Fruit fly (Drosophila melanogaster) whole organism, embryonic: Measurements from ENCODE around the gene CG32188.
A peak's percentile ranks its signal among the peaks of the same experiment; 100 is the strongest.

ENCODE experiments used
- ATbp ChIP-seq: fragments of 200-800 bp; sonication (Bioruptor generic); optimal IDR thresholded peaks from 2 replicates; lab custom pipeline; 2017; ENCODE audit warnings: missing biosample characterization, mild to moderate bottlenecking, missing genetic modification characterization, missing genetic modification reagents
- CG10267 ChIP-seq: fragments of 200-800 bp; sonication (Bioruptor generic); optimal IDR thresholded peaks from 2 replicates; lab custom pipeline; 2018; ENCODE audit warnings: missing biosample characterization, mild to moderate bottlenecking, missing genetic modification characterization, moderate library complexity
- CG11085 ChIP-seq: fragments of 200-800 bp; sonication (Bioruptor generic); IDR thresholded peaks from 2 replicates; pipeline ENCODE4 v1.3.6; 2022; ENCODE audit warnings: missing biosample characterization, missing genetic modification characterization
- CG11560 ChIP-seq: fragments of 200-800 bp; sonication (Bioruptor generic); IDR thresholded peaks from 3 replicates; pipeline ENCODE4 v1.3.6; 2022; ENCODE audit warnings: missing biosample characterization, missing genetic modification characterization
- CG12299 ChIP-seq: fragments of 200-800 bp; sonication (Bioruptor generic); optimal IDR thresholded peaks from 2 replicates; lab custom pipeline; 2018; ENCODE audit warnings: missing biosample characterization, mild to moderate bottlenecking, missing genetic modification characterization
- CG12744 ChIP-seq: fragments of 200-800 bp; sonication (Bioruptor generic); optimal IDR thresholded peaks from 2 replicates; lab custom pipeline; 2016; ENCODE audit warnings: missing biosample characterization, missing genetic modification characterization
- CG14667 ChIP-seq: fragments of 200-800 bp; sonication (Bioruptor generic); IDR thresholded peaks from 2 replicates; pipeline ENCODE4 v1.3.6; 2022; ENCODE audit warnings: missing biosample characterization, missing genetic modification characterization
- CG15696 ChIP-seq: fragments of 200-800 bp; sonication (Bioruptor generic); optimal IDR thresholded peaks from 2 replicates; lab custom pipeline; 2019; ENCODE audit warnings: missing biosample characterization, mild to moderate bottlenecking, missing genetic modification characterization, moderate library complexity
- CG17328 ChIP-seq: fragments of 200-800 bp; sonication (Bioruptor generic); IDR thresholded peaks from 2 replicates; pipeline ENCODE4 v1.3.6; 2022; ENCODE audit warnings: missing biosample characterization, missing genetic modification characterization
- CG1792 ChIP-seq: fragments of 200-800 bp; sonication (Bioruptor generic); optimal IDR thresholded peaks from 2 replicates; lab custom pipeline; 2016; ENCODE audit warnings: missing biosample characterization, missing genetic modification characterization
- CG4282 ChIP-seq: fragments of 200-800 bp; sonication (Bioruptor generic); optimal IDR thresholded peaks from 2 replicates; lab custom pipeline; 2016; ENCODE audit warnings: missing biosample characterization, missing genetic modification characterization
- CG4328 ChIP-seq: fragments of 200-800 bp; sonication (Bioruptor generic); optimal IDR thresholded peaks from 3 replicates; lab custom pipeline; 2017; ENCODE audit warnings: missing biosample characterization, missing genetic modification reagents, missing genetic modification characterization
- CG4404 ChIP-seq: fragments of 200-800 bp; sonication (Bioruptor generic); IDR thresholded peaks from 2 replicates; pipeline ENCODE4 v1.3.6; 2022; ENCODE audit warnings: missing biosample characterization, missing genetic modification characterization
- CG6683 ChIP-seq: fragments of 200-800 bp; sonication (Bioruptor generic); optimal IDR thresholded peaks from 2 replicates; lab custom pipeline; 2017; ENCODE audit warnings: missing biosample characterization, mild to moderate bottlenecking, missing genetic modification characterization, missing genetic modification reagents
- Camta ChIP-seq: fragments of 200-800 bp; sonication (Bioruptor generic); optimal IDR thresholded peaks from 2 replicates; lab custom pipeline; 2016; ENCODE audit warnings: missing biosample characterization, missing genetic modification characterization
- Dref ChIP-seq: fragments of 200-800 bp; sonication (Bioruptor generic); IDR thresholded peaks from 2 replicates; pipeline ENCODE4 v1.3.6; 2022; ENCODE audit warnings: missing biosample characterization, missing genetic modification characterization
- HLH4C ChIP-seq: fragments of 200-800 bp; sonication (Bioruptor generic); IDR thresholded peaks from 3 replicates; pipeline ENCODE4 v1.3.6; 2022; ENCODE audit warnings: missing biosample characterization, missing genetic modification characterization; ENCODE audit not compliant: partially characterized antibody
- Hr3 ChIP-seq: fragments of 200-800 bp; sonication (Bioruptor generic); optimal IDR thresholded peaks from 3 replicates; lab custom pipeline; 2016; ENCODE audit warnings: missing biosample characterization, missing genetic modification characterization
- Hsf ChIP-seq: fragments of 200-800 bp; sonication (Bioruptor generic); optimal IDR thresholded peaks from 3 replicates; lab custom pipeline; 2016; ENCODE audit warnings: missing biosample characterization, missing genetic modification characterization
- Lpt ChIP-seq: fragments of >200 bp; optimal IDR thresholded peaks from 2 replicates; lab custom pipeline; 2018; ENCODE audit warnings: missing biosample characterization, missing genetic modification characterization
- Med ChIP-seq: fragments of 200-800 bp; sonication (Bioruptor generic); peaks from one replicate; lab custom pipeline; 2016; ENCODE audit warnings: missing biosample characterization, missing genetic modification characterization, mild to moderate bottlenecking, inconsistent platforms, moderate library complexity
- Mes4 ChIP-seq: fragments of 200-800 bp; sonication (Bioruptor generic); optimal IDR thresholded peaks from 2 replicates; lab custom pipeline; 2016; ENCODE audit warnings: missing biosample characterization, missing genetic modification characterization
- Nf-YC ChIP-seq: fragments of 200-800 bp; optimal IDR thresholded peaks from 3 replicates; lab custom pipeline; 2019; ENCODE audit warnings: missing biosample characterization, mild to moderate bottlenecking, missing genetic modification characterization, moderate library complexity
- Optix ChIP-seq: fragments of 200-800 bp; sonication (Bioruptor generic); IDR thresholded peaks from 3 replicates; pipeline ENCODE4 v1.3.6; 2022; ENCODE audit warnings: missing biosample characterization, missing genetic modification characterization
- Ravus ChIP-seq: fragments of 200-800 bp; sonication (Bioruptor generic); IDR thresholded peaks from 2 replicates; pipeline ENCODE4 v1.3.6; 2022; ENCODE audit warnings: missing biosample characterization, missing genetic modification characterization
- Rfx ChIP-seq: fragments of 200-800 bp; sonication (Bioruptor generic); IDR thresholded peaks from 2 replicates; pipeline ENCODE4 v1.3.6; 2022; ENCODE audit warnings: missing biosample characterization, missing genetic modification characterization
- Rx ChIP-seq: fragments of 200-800 bp; sonication (Bioruptor generic); IDR thresholded peaks from 2 replicates; pipeline ENCODE4 v1.3.6; 2022; ENCODE audit warnings: missing biosample characterization, missing genetic modification characterization
- Vsx1 ChIP-seq: fragments of 200-800 bp; sonication (Bioruptor generic); optimal IDR thresholded peaks from 2 replicates; lab custom pipeline; 2017; ENCODE audit warnings: missing biosample characterization, mild to moderate bottlenecking, missing genetic modification characterization, missing genetic modification reagents
- abd-A ChIP-seq: fragments of 200-800 bp; sonication (Bioruptor generic); optimal IDR thresholded peaks from 3 replicates; lab custom pipeline; 2019; ENCODE audit warnings: missing biosample characterization, mild to moderate bottlenecking, missing genetic modification characterization, moderate library complexity
- ash1 ChIP-seq: fragments of 200-800 bp; sonication (Bioruptor generic); optimal IDR thresholded peaks from 2 replicates; lab custom pipeline; 2018; ENCODE audit warnings: missing biosample characterization, mild to moderate bottlenecking, missing genetic modification characterization
- bbx ChIP-seq: fragments of 200-800 bp; sonication (Bioruptor generic); IDR thresholded peaks from 2 replicates; pipeline ENCODE4 v1.3.6; 2022; ENCODE audit warnings: missing biosample characterization, missing genetic modification characterization; ENCODE audit not compliant: partially characterized antibody
- bsh ChIP-seq, 2 experiments: fragments of 200-800 bp; sonication (Bioruptor generic); optimal IDR thresholded peaks; 2 replicates each; lab custom pipeline; 2017 to 2018; ENCODE audit warnings: mild to moderate bottlenecking in 2 of 2, missing biosample characterization in 2 of 2, missing genetic modification characterization in 2 of 2, moderate library complexity in 1 of 2
- crc ChIP-seq: fragments of 200-800 bp; sonication (Bioruptor generic); optimal IDR thresholded peaks from 2 replicates; lab custom pipeline; 2016; ENCODE audit warnings: missing biosample characterization, missing genetic modification characterization
- dysf ChIP-seq: fragments of 200-800 bp; sonication (Bioruptor generic); IDR thresholded peaks from 3 replicates; pipeline ENCODE4 v1.3.6; 2022; ENCODE audit warnings: missing biosample characterization, missing genetic modification characterization
- exex ChIP-seq: fragments of 200-800 bp; sonication (Bioruptor generic); optimal IDR thresholded peaks from 4 replicates; lab custom pipeline; 2018; ENCODE audit warnings: missing biosample characterization, mild to moderate bottlenecking, missing genetic modification characterization, moderate library complexity
- eyg ChIP-seq: fragments of 200-800 bp; sonication (Bioruptor generic); optimal IDR thresholded peaks from 3 replicates; lab custom pipeline; 2016; ENCODE audit warnings: missing biosample characterization, missing genetic modification characterization
- fru ChIP-seq: fragments of >200 bp; optimal IDR thresholded peaks from 2 replicates; lab custom pipeline; 2017
- ftz-f1 ChIP-seq: fragments of 200-800 bp; sonication (Bioruptor generic); optimal IDR thresholded peaks from 2 replicates; lab custom pipeline; 2016; ENCODE audit warnings: missing biosample characterization, missing genetic modification characterization
- gce ChIP-seq: fragments of 200-800 bp; sonication (Bioruptor generic); IDR thresholded peaks from 3 replicates; pipeline ENCODE4 v1.3.6; 2022; ENCODE audit warnings: missing biosample characterization, missing genetic modification characterization
- gem ChIP-seq: fragments of 200-800 bp; sonication (Bioruptor generic); optimal IDR thresholded peaks from 2 replicates; lab custom pipeline; 2019; ENCODE audit warnings: missing biosample characterization, mild to moderate bottlenecking, missing genetic modification characterization, moderate library complexity
- nmo ChIP-seq: fragments of 200-800 bp; sonication (Bioruptor generic); optimal IDR thresholded peaks from 2 replicates; lab custom pipeline; 2018; ENCODE audit warnings: missing biosample characterization, mild to moderate bottlenecking, missing genetic modification characterization, moderate library complexity
- org-1 ChIP-seq: fragments of 200-800 bp; sonication (Bioruptor generic); optimal IDR thresholded peaks from 2 replicates; lab custom pipeline; 2017; ENCODE audit warnings: missing biosample characterization, missing genetic modification characterization
- pan ChIP-seq, 4 experiments: fragments of >200 bp in 3 of 4; fragments of 200-800 bp in 1 of 4; sonication (Bioruptor generic) in 1 of 4; optimal IDR thresholded peaks in 3 of 4; IDR thresholded peaks in 1 of 4; 2 replicates each; pipeline versions ENCODE4 v1.3.6 to Lab custom; 2017 to 2022; ENCODE audit warnings: missing biosample characterization in 2 of 4, missing genetic modification characterization in 2 of 4, mixed read lengths in 1 of 4
- schlank ChIP-seq: fragments of 200-800 bp; sonication (Bioruptor generic); optimal IDR thresholded peaks from 2 replicates; lab custom pipeline; 2018; ENCODE audit warnings: missing biosample characterization, mild to moderate bottlenecking, missing genetic modification characterization
- sd ChIP-seq: fragments of 200-800 bp; sonication (Bioruptor generic); optimal IDR thresholded peaks from 3 replicates; lab custom pipeline; 2018; ENCODE audit warnings: missing biosample characterization, mild to moderate bottlenecking, missing genetic modification characterization, moderate library complexity
- tna ChIP-seq: fragments of 200-800 bp; sonication (Bioruptor generic); IDR thresholded peaks from 2 replicates; pipeline ENCODE4 v1.3.6; 2022; ENCODE audit warnings: missing biosample characterization, missing genetic modification characterization; ENCODE audit not compliant: partially characterized antibody
- vvl ChIP-seq: fragments of 200-800 bp; sonication (Bioruptor generic); IDR thresholded peaks from 2 replicates; pipeline ENCODE4 v1.3.6; 2022; ENCODE audit warnings: missing biosample characterization, missing genetic modification characterization
- wek ChIP-seq: fragments of 200-800 bp; sonication (Bioruptor generic); optimal IDR thresholded peaks from 3 replicates; lab custom pipeline; 2018; ENCODE audit warnings: missing biosample characterization, mild to moderate bottlenecking, missing genetic modification characterization, moderate library complexity
- z ChIP-seq: fragments of 200-800 bp; sonication (Bioruptor generic); IDR thresholded peaks from 3 replicates; pipeline ENCODE4 v1.3.6; 2022; ENCODE audit warnings: missing biosample characterization, missing genetic modification characterization

CG32188 gene

dm6 chr3L:17846169-17846981 is 12.9 kb upstream of the CG32188 start, which contains the start of the genes MED19 and CG7430 (continued):
- TF ChIP-seq CG4282 (GFP tag; lab: Kevin White, UChicago) (peak; percentile 15), ash1 (GFP tag; lab: Kevin White, UChicago) (no peak), CG6683 (GFP tag; lab: Kevin White, UChicago) (no peak), CG11085 (GFP tag; lab: Robert Waterston, UW) (no peak), CG17328 (GFP tag; lab: Robert Waterston, UW) (0 out of 2 replicates have a peak, but pooled peaks have one; percentile 7), CG14667 (no peak), dysf (GFP tag; lab: Robert Waterston, UW) (no peak), nmo (GFP tag; lab: Kevin White, UChicago) (peak; percentile 45), ftz-f1 (peak; percentile 96), Vsx1 (GFP tag; lab: Kevin White, UChicago) (no peak), CG15696 (tag; lab: Kevin White, UChicago) (no peak), ATbp (GFP tag; lab: Kevin White, UChicago) (no peak), schlank (no peak), bbx (GFP tag; lab: Robert Waterston, UW) (peak; percentile 56; the same call in 1 of the 2 replicates), CG11560 (tag; lab: Robert Waterston, UW) (peak; percentile 94), Dref (GFP tag; lab: Robert Waterston, UW) (peak; percentile 76), Camta (GFP tag; lab: Kevin White, UChicago) (no peak), Mes4 (GFP tag; lab: Kevin White, UChicago) (no peak), Ravus (no peak), exex (tag; lab: Kevin White, UChicago) (no peak), CG1792 (GFP tag; lab: Kevin White, UChicago) (no peak), vvl (peak; percentile 20; the same call in 1 of the 2 replicates), eyg (GFP tag; lab: Kevin White, UChicago) (no peak), CG4404 (GFP tag; lab: Robert Waterston, UW) (no peak), fru (lab: Kevin White, UChicago) (no peak), abd-A (tag; lab: Kevin White, UChicago) (no peak), pan (optimal IDR thresholded peaks at IDR 0.05; lab: Kevin White, UChicago) (no peak), pan (GFP tag; optimal IDR thresholded peaks at IDR 0.05 in 1 of 2, IDR thresholded peaks at IDR 0.05 in 1 of 2) (no peak), Rx (GFP tag; lab: Robert Waterston, UW) (no peak), Lpt (GFP tag; lab: Kevin White, UChicago) (no peak), Nf-YC (tag; lab: Kevin White, UChicago) (peak; percentile 2), gem (tag; lab: Kevin White, UChicago) (no peak), Rfx (GFP tag; lab: Robert Waterston, UW) (peak; percentile 26), HLH4C (peak; percentile 48), crc (GFP tag; lab: Kevin White, UChicago) (no peak), gce (GFP tag; lab: Robert Waterston, UW) (no peak), Hsf (GFP tag; lab: Kevin White, UChicago) (no peak), CG12744 (GFP tag; lab: Kevin White, UChicago) (no peak), Hr3 (no peak), org-1 (GFP tag; lab: Kevin White, UChicago) (no peak), tna (GFP tag; lab: Robert Waterston, UW) (0 out of 2 replicates have a peak, but pooled peaks have one; percentile 29), CG12299 (tag; lab: Kevin White, UChicago) (no peak), CG4328 (GFP tag; lab: Kevin White, UChicago) (no peak), sd (tag; lab: Kevin White, UChicago) (no peak), z (GFP tag; lab: Robert Waterston, UW) (no peak), wek (GFP tag; lab: Kevin White, UChicago) (peak; percentile 16), Optix (GFP tag; lab: Robert Waterston, UW) (no peak), bsh (GFP tag; optimal IDR thresholded peaks at IDR 0.05; lab: Kevin White, UChicago) (peak; percentile 24 to 60), Med (peak; percentile 84), CG10267 (tag; lab: Kevin White, UChicago) (peak; percentile 21)
